Worm (Caenorhabditis elegans) whole organism, young adult: Measurements from ENCODE around the gene dep-1.

Source experiments
- B0336.3 ChIP-seq: fragments of 200-800 bp; sonication (Bioruptor generic); IDR thresholded peaks from 2 replicates; pipeline ENCODE4 v1.3.6; 2022; ENCODE audit warnings: missing genetic modification characterization, missing compliant biosample characterization
- C06A6.2 ChIP-seq: fragments of 200-800 bp; sonication (Bioruptor generic); conservative IDR thresholded peaks from 2 replicates; pipeline ENCODE4 v1.3.6; 2022; ENCODE audit warnings: missing genetic modification characterization, missing compliant biosample characterization
- F22D6.2 ChIP-seq: sonication (generic microtip); optimal IDR thresholded peaks from 2 replicates; lab custom pipeline; 2016; ENCODE audit warnings: mild to moderate bottlenecking, missing genetic modification characterization, missing compliant biosample characterization
- F33H1.4 ChIP-seq: fragments of 200-800 bp; sonication (Bioruptor generic); IDR thresholded peaks from 2 replicates; pipeline ENCODE4 v1.3.6; 2022; ENCODE audit warnings: missing genetic modification reagents, missing genetic modification characterization, missing compliant biosample characterization
- F37B4.10 ChIP-seq: fragments of 200-800 bp; sonication (Bioruptor generic); IDR thresholded peaks from 2 replicates; pipeline ENCODE4 v1.3.6; 2022; ENCODE audit warnings: missing genetic modification characterization, missing compliant biosample characterization
- F39B2.1 ChIP-seq: fragments of 200-800 bp; sonication (Bioruptor generic); IDR thresholded peaks from 2 replicates; pipeline ENCODE4 v1.3.6; 2022; ENCODE audit warnings: missing genetic modification reagents, missing genetic modification characterization, missing compliant biosample characterization
- F49E8.2 ChIP-seq: sonication (generic microtip); optimal IDR thresholded peaks from 3 replicates; lab custom pipeline; 2017; ENCODE audit warnings: missing genetic modification characterization, mild to moderate bottlenecking, missing compliant biosample characterization, antibody characterized with exemption, moderate library complexity; ENCODE audit not compliant: insufficient read depth
- K12H6.12 ChIP-seq: fragments of 200-800 bp; sonication (Bioruptor generic); optimal IDR thresholded peaks from 2 replicates; lab custom pipeline; 2018; ENCODE audit warnings: mild to moderate bottlenecking, missing genetic modification characterization, missing compliant biosample characterization
- T07F8.4 ChIP-seq: sonication (generic microtip); optimal IDR thresholded peaks from 2 replicates; lab custom pipeline; 2016; ENCODE audit warnings: mild to moderate bottlenecking, missing genetic modification characterization, moderate library complexity, missing compliant biosample characterization
- T26A5.8 ChIP-seq: sonication (generic microtip); optimal IDR thresholded peaks from 2 replicates; lab custom pipeline; 2016; ENCODE audit warnings: missing genetic modification characterization, missing compliant biosample characterization
- Y53F4B.3 ChIP-seq: fragments of 200-800 bp; sonication (Bioruptor generic); IDR thresholded peaks from 2 replicates; pipeline ENCODE4 v1.3.6; 2022; ENCODE audit warnings: missing genetic modification reagents, missing genetic modification characterization, missing compliant biosample characterization
- Y95B8A.8 ChIP-seq: fragments of 200-800 bp; sonication (Bioruptor generic); IDR thresholded peaks from 2 replicates; pipeline ENCODE4 v1.3.6; 2022; ENCODE audit warnings: missing genetic modification reagents, missing genetic modification characterization, missing compliant biosample characterization
- ama-1 ChIP-seq, 3 experiments: fragments of 150-350 bp in 1 of 3; sonication (generic microtip) in 2 of 3; optimal IDR thresholded peaks; 2 replicates each; lab custom pipeline; 2014 to 2018; ENCODE audit warnings: missing biosample characterization in 2 of 3, missing genetic modification characterization in 2 of 3, missing genetic modification reagents in 2 of 3
- aptf-2 ChIP-seq: fragments of 200-800 bp; sonication (Bioruptor generic); conservative IDR thresholded peaks from 2 replicates; pipeline ENCODE4 v1.3.6; 2022; ENCODE audit warnings: missing genetic modification reagents, missing genetic modification characterization, missing compliant biosample characterization
- athp-1 ChIP-seq: sonication (generic microtip); optimal IDR thresholded peaks from 2 replicates; lab custom pipeline; 2017; ENCODE audit warnings: mild to moderate bottlenecking, missing genetic modification characterization, missing compliant biosample characterization
- cebp-1 ChIP-seq, 2 experiments: fragments of 200-800 bp in 1 of 2; sonication (Bioruptor generic) in 1 of 2; sonication (generic microtip) in 1 of 2; IDR thresholded peaks in 1 of 2; optimal IDR thresholded peaks in 1 of 2; 2 replicates each; pipeline versions ENCODE4 v1.3.6 to Lab custom; 2017 to 2022; ENCODE audit warnings: missing compliant biosample characterization in 2 of 2, missing genetic modification characterization in 2 of 2, mild to moderate bottlenecking in 1 of 2, missing genetic modification reagents in 1 of 2, moderate library complexity in 1 of 2
- cebp-2 ChIP-seq: fragments of 200-800 bp; sonication (Bioruptor generic); IDR thresholded peaks from 2 replicates; pipeline ENCODE4 v1.3.6; 2022; ENCODE audit warnings: missing genetic modification characterization, missing compliant biosample characterization
- ceh-79 ChIP-seq: sonication (generic microtip); optimal IDR thresholded peaks from 2 replicates; lab custom pipeline; 2017; ENCODE audit warnings: mild to moderate bottlenecking, missing genetic modification characterization, missing compliant biosample characterization
- chd-7 ChIP-seq: sonication (generic microtip); optimal IDR thresholded peaks from 2 replicates; lab custom pipeline; 2016; ENCODE audit warnings: mild to moderate bottlenecking, missing genetic modification characterization, moderate library complexity, missing compliant biosample characterization
- die-1 ChIP-seq: sonication (generic microtip); optimal IDR thresholded peaks from 2 replicates; lab custom pipeline; 2016; ENCODE audit warnings: missing genotype, mild to moderate bottlenecking, missing genetic modification characterization, missing compliant biosample characterization
- dpff-1 ChIP-seq: sonication (generic microtip); optimal IDR thresholded peaks from 2 replicates; lab custom pipeline; 2017; ENCODE audit warnings: mild to moderate bottlenecking, missing genetic modification characterization, missing compliant biosample characterization
- egrh-3 ChIP-seq: fragments of 200-800 bp; sonication (Bioruptor generic); IDR thresholded peaks from 2 replicates; pipeline ENCODE4 v1.3.6; 2022; ENCODE audit warnings: missing genetic modification reagents, missing genetic modification characterization, missing compliant biosample characterization
- hlh-12 ChIP-seq: sonication (generic microtip); optimal IDR thresholded peaks from 2 replicates; lab custom pipeline; 2016; ENCODE audit warnings: missing genetic modification characterization, missing compliant biosample characterization
- hmg-1.2 ChIP-seq: fragments of 200-800 bp; sonication (Bioruptor generic); IDR thresholded peaks from 2 replicates; pipeline ENCODE4 v1.3.6; 2022; ENCODE audit warnings: missing genetic modification reagents, missing genetic modification characterization, missing compliant biosample characterization
- let-607 ChIP-seq, 2 experiments: fragments of 200-800 bp in 1 of 2; sonication (Bioruptor generic) in 1 of 2; sonication (generic microtip) in 1 of 2; optimal IDR thresholded peaks; 2 replicates each; lab custom pipeline; 2016 to 2018; ENCODE audit warnings: mild to moderate bottlenecking in 2 of 2, missing compliant biosample characterization in 2 of 2, missing genetic modification characterization in 2 of 2, moderate library complexity in 2 of 2, missing genotype in 1 of 2
- lin-26 ChIP-seq: fragments of 200-800 bp; sonication (Bioruptor generic); IDR thresholded peaks from 2 replicates; pipeline ENCODE4 v1.3.6; 2022; ENCODE audit warnings: missing genetic modification reagents, missing genetic modification characterization, missing compliant biosample characterization
- lin-35 ChIP-seq, 3 experiments: fragments of 150-350 bp in 2 of 3; sonication (generic microtip) in 1 of 3; optimal IDR thresholded peaks; 2 replicates each; lab custom pipeline; 2014 to 2018; ENCODE audit warnings: missing biosample characterization in 3 of 3, missing genetic modification characterization in 3 of 3, missing genetic modification reagents in 3 of 3
- lin-54 ChIP-seq: fragments of 200-800 bp; sonication (Bioruptor generic); optimal IDR thresholded peaks from 2 replicates; lab custom pipeline; 2018; ENCODE audit warnings: mild to moderate bottlenecking, missing genetic modification characterization, missing compliant biosample characterization
- lsl-1 ChIP-seq: fragments of 200-800 bp; sonication (Bioruptor generic); optimal IDR thresholded peaks from 2 replicates; lab custom pipeline; 2018; ENCODE audit warnings: mild to moderate bottlenecking, missing genetic modification characterization, moderate library complexity, missing compliant biosample characterization
- madf-10 ChIP-seq: sonication (generic microtip); optimal IDR thresholded peaks from 2 replicates; lab custom pipeline; 2016; ENCODE audit warnings: mild to moderate bottlenecking, missing genetic modification characterization, missing compliant biosample characterization
- madf-3 ChIP-seq: fragments of 200-800 bp; sonication (Bioruptor generic); IDR thresholded peaks from 2 replicates; pipeline ENCODE4 v1.3.6; 2022; ENCODE audit warnings: missing genetic modification reagents, missing genetic modification characterization, missing compliant biosample characterization
- mcd-1 ChIP-seq: fragments of 200-800 bp; sonication (Bioruptor generic); IDR thresholded peaks from 2 replicates; pipeline ENCODE4 v1.3.6; 2022; ENCODE audit warnings: missing genetic modification reagents, missing genetic modification characterization, missing compliant biosample characterization
- mes-4 ChIP-seq: sonication (generic microtip); optimal IDR thresholded peaks from 2 replicates; lab custom pipeline; 2016; ENCODE audit warnings: missing genotype, missing genetic modification characterization, missing compliant biosample characterization
- nhr-120 ChIP-seq: fragments of 200-800 bp; sonication (Bioruptor generic); IDR thresholded peaks from 2 replicates; pipeline ENCODE4 v1.3.6; 2022; ENCODE audit warnings: missing genetic modification characterization, missing compliant biosample characterization
- nhr-80 ChIP-seq: sonication (generic microtip); optimal IDR thresholded peaks from 2 replicates; lab custom pipeline; 2016; ENCODE audit warnings: missing genetic modification characterization, missing compliant biosample characterization
- pha-4 ChIP-seq: fragments of 150-350 bp; sonication (generic microtip); optimal IDR thresholded peaks from 2 replicates; lab custom pipeline; 2014; ENCODE audit warnings: missing biosample characterization, missing genetic modification reagents, missing genetic modification characterization
- rcor-1 ChIP-seq: fragments of 200-800 bp; sonication (Bioruptor generic); IDR thresholded peaks from 2 replicates; pipeline ENCODE4 v1.3.6; 2022; ENCODE audit warnings: missing genetic modification reagents, missing genetic modification characterization, missing compliant biosample characterization
- rec-8 ChIP-seq, 2 experiments: sonication (generic microtip); optimal IDR thresholded peaks; 2 replicates each; lab custom pipeline; 2016; ENCODE audit warnings: mild to moderate bottlenecking in 2 of 2, missing genetic modification characterization in 2 of 2, missing genetic modification reagents in 2 of 2, missing genotype in 2 of 2, missing biosample characterization in 1 of 2, missing compliant biosample characterization in 1 of 2, moderate library complexity in 1 of 2
- sea-2 ChIP-seq: fragments of 200-800 bp; sonication (Bioruptor generic); IDR thresholded peaks from 2 replicates; pipeline ENCODE4 v1.3.6; 2022; ENCODE audit warnings: missing genetic modification characterization, missing compliant biosample characterization
- snpc-1.3 ChIP-seq: sonication (generic microtip); optimal IDR thresholded peaks from 2 replicates; lab custom pipeline; 2017; ENCODE audit warnings: missing genetic modification characterization, mild to moderate bottlenecking, missing compliant biosample characterization, antibody characterized with exemption, moderate library complexity, missing genotype, missing genetic modification reagents; ENCODE audit not compliant: insufficient read depth
- sptf-2 ChIP-seq: fragments of 200-800 bp; sonication (Bioruptor generic); optimal IDR thresholded peaks from 2 replicates; lab custom pipeline; 2018; ENCODE audit warnings: mild to moderate bottlenecking, missing genetic modification characterization, missing compliant biosample characterization
- tbp1 ChIP-seq: fragments of 200-800 bp; sonication (Bioruptor generic); optimal IDR thresholded peaks from 2 replicates; lab custom pipeline; 2018; ENCODE audit warnings: mild to moderate bottlenecking, missing genetic modification characterization, missing compliant biosample characterization
- tlf-1 ChIP-seq: fragments of 200-800 bp; sonication (Bioruptor generic); optimal IDR thresholded peaks from 2 replicates; lab custom pipeline; 2018; ENCODE audit warnings: mild to moderate bottlenecking, missing genetic modification characterization, missing compliant biosample characterization
- unc-62 ChIP-seq: fragments of 150-350 bp; optimal IDR thresholded peaks from 2 replicates; lab custom pipeline; 2014; ENCODE audit warnings: missing biosample characterization, missing genetic modification reagents, missing genetic modification characterization
- ztf-18 ChIP-seq: sonication (generic microtip); optimal IDR thresholded peaks from 2 replicates; lab custom pipeline; 2016; ENCODE audit warnings: missing genotype, mild to moderate bottlenecking, missing genetic modification characterization, missing compliant biosample characterization
- ztf-6 ChIP-seq: fragments of 200-800 bp; sonication (Bioruptor generic); IDR thresholded peaks from 2 replicates; pipeline ENCODE4 v1.3.6; 2022; ENCODE audit warnings: missing genetic modification reagents, missing genetic modification characterization, missing compliant biosample characterization

Gene dep-1

ce11 chrII:9014188-9014587 is 5.4 kb downstream of the dep-1 start:
- TF ChIP-seq F22D6.2 (tag; lab: Kevin White, UChicago) = no peak
- no peak for TF ChIP-seq lin-54 (GFP tag; lab: Kevin White, UChicago)
- TF ChIP-seq lin-35 (GFP tag; optimal IDR thresholded peaks at IDR 0.05; lab: Kevin White, UChicago) = no peak
- no peak for TF ChIP-seq T26A5.8 (tag; lab: Kevin White, UChicago)
- no peak for TF ChIP-seq nhr-80 (tag; lab: Kevin White, UChicago)
- TF ChIP-seq tbp1 (GFP tag; lab: Kevin White, UChicago) = no peak
- TF ChIP-seq, all 124 proteins: peak for 0

- TF ChIP-seq dpff-1 (tag; lab: Kevin White, UChicago) (no peak), chd-7 (tag; lab: Kevin White, UChicago) (peak; percentile 36), Y95B8A.8 (GFP tag; lab: Robert Waterston, UW) (no peak), F37B4.10 (GFP tag; lab: Robert Waterston, UW) (no peak), F33H1.4 (GFP tag; lab: Robert Waterston, UW) (no peak), ztf-6 (GFP tag; lab: Robert Waterston, UW) (0 out of 2 replicates have a peak, but pooled peaks have one; percentile 4), T26A5.8 (tag; lab: Kevin White, UChicago) (no peak), C06A6.2 (no peak), mes-4 (tag; lab: Kevin White, UChicago) (no peak), athp-1 (no peak), let-607 (tag; optimal IDR thresholded peaks at IDR 0.05; lab: Kevin White, UChicago) (no peak), ztf-18 (tag; lab: Kevin White, UChicago) (no peak), K12H6.12 (tag; lab: Kevin White, UChicago) (peak; percentile 55), aptf-2 (GFP tag; lab: Robert Waterston, UW) (no peak; the same call in 1 of the 2 replicates), cebp-1 (GFP tag; IDR thresholded peaks at IDR 0.05; lab: Robert Waterston, UW) (no peak), cebp-1 (tag; optimal IDR thresholded peaks at IDR 0.05; lab: Kevin White, UChicago) (no peak), hmg-1.2 (GFP tag; lab: Robert Waterston, UW) (0 out of 2 replicates have a peak, but pooled peaks have one; percentile 19), cebp-2 (no peak), sptf-2 (GFP tag; lab: Kevin White, UChicago) (no peak), lin-35 (GFP tag; optimal IDR thresholded peaks at IDR 0.05; lab: Kevin White, UChicago) (no peak), F49E8.2 (tag; lab: Kevin White, UChicago) (no peak), B0336.3 (GFP tag; lab: Robert Waterston, UW) (no peak), Y53F4B.3 (GFP tag; lab: Robert Waterston, UW) (no peak), mcd-1 (0 out of 2 replicates have a peak, but pooled peaks have one; percentile 40), snpc-1.3 (tag; lab: Kevin White, UChicago) (no peak), ama-1 (optimal IDR thresholded peaks at IDR 0.05; lab: Kevin White, UChicago) (no peak), ama-1 (GFP tag; optimal IDR thresholded peaks at IDR 0.05; lab: Kevin White, UChicago) (no peak), pha-4 (tag; lab: Kevin White, UChicago) (no peak), sea-2 (no peak), madf-3 (no peak), unc-62 (GFP tag; lab: Kevin White, UChicago) (no peak), ceh-79 (no peak), madf-10 (tag; lab: Kevin White, UChicago) (no peak), T07F8.4 (tag; lab: Kevin White, UChicago) (no peak), tlf-1 (GFP tag; lab: Kevin White, UChicago) (no peak), die-1 (tag; lab: Kevin White, UChicago) (no peak), egrh-3 (GFP tag; lab: Robert Waterston, UW) (peak; percentile 38; the same call in 1 of the 2 replicates), F39B2.1 (GFP tag; lab: Robert Waterston, UW) (no peak), lin-26 (GFP tag; lab: Robert Waterston, UW) (no peak), lsl-1 (no peak), hlh-12 (tag; lab: Kevin White, UChicago) (no peak), rcor-1 (no peak), rec-8 (tag; optimal IDR thresholded peaks at IDR 0.05; lab: Kevin White, UChicago) (no peak), nhr-120 (no peak)
Observed at ce11 chrII:9013341-9013740, 6.3 kb downstream of the dep-1 start.
